Worm (Caenorhabditis elegans) whole organism, L4 larva: ENCODE data around the gene T10B10.4.

Source experiments
- ZK546.5 ChIP-seq, 2 experiments: sonication (generic microtip); optimal IDR thresholded peaks; 2 replicates each; lab custom pipeline; 2017; ENCODE audit warnings: missing biosample characterization in 2 of 2, missing genetic modification characterization in 2 of 2
- aly-2 ChIP-seq: sonication (generic microtip); optimal IDR thresholded peaks from 2 replicates; lab custom pipeline; 2018; ENCODE audit warnings: missing biosample characterization, missing genetic modification characterization
- ceh-82 ChIP-seq: sonication (generic microtip); optimal IDR thresholded peaks from 2 replicates; lab custom pipeline; 2017; ENCODE audit warnings: missing biosample characterization, missing genetic modification characterization
- egl-27 ChIP-seq: sonication (generic microtip); optimal IDR thresholded peaks from 3 replicates; lab custom pipeline; 2017; ENCODE audit warnings: missing biosample characterization, missing genetic modification reagents, missing genetic modification characterization
- mdl-1 ChIP-seq, 2 experiments: fragments of 150-350 bp in 1 of 2; sonication (generic microtip) in 1 of 2; optimal IDR thresholded peaks; 2 replicates each; lab custom pipeline; 2014 to 2017; ENCODE audit warnings: missing biosample characterization in 2 of 2, missing genetic modification characterization in 2 of 2
- nhr-11 ChIP-seq: fragments of 150-350 bp; optimal IDR thresholded peaks from 2 replicates; lab custom pipeline; 2014; ENCODE audit warnings: missing biosample characterization, missing genetic modification characterization
- unc-130 ChIP-seq: sonication (generic microtip); optimal IDR thresholded peaks from 2 replicates; lab custom pipeline; 2016; ENCODE audit warnings: missing genetic modification reagents, missing genetic modification characterization, missing compliant biosample characterization
- zag-1 ChIP-seq: fragments of 150-350 bp; optimal IDR thresholded peaks from 2 replicates; lab custom pipeline; 2014; ENCODE audit warnings: missing biosample characterization, missing genetic modification characterization

- no peak for TF ChIP-seq ceh-82
- TF ChIP-seq zag-1: no peak
- no peak for TF ChIP-seq nhr-11 (tag; lab: Kevin White, UChicago)
- no peak for TF ChIP-seq unc-130 (GFP tag; lab: Kevin White, UChicago)
- no peak for TF ChIP-seq mdl-1 (tag; optimal IDR thresholded peaks at IDR 0.05; lab: Kevin White, UChicago)
- no peak for TF ChIP-seq ZK546.5 (tag; optimal IDR thresholded peaks at IDR 0.05; lab: Kevin White, UChicago)
- TF ChIP-seq egl-27 (tag; lab: Kevin White, UChicago): no peak
- TF ChIP-seq aly-2: no peak
These were observed 26.8 kb upstream of the T10B10.4 start for ce11 chrX:15163118-15163517.
